Worm (Caenorhabditis elegans): Measurements from ENCODE around the gene lips-8.

The lips-8 gene

DNA sequence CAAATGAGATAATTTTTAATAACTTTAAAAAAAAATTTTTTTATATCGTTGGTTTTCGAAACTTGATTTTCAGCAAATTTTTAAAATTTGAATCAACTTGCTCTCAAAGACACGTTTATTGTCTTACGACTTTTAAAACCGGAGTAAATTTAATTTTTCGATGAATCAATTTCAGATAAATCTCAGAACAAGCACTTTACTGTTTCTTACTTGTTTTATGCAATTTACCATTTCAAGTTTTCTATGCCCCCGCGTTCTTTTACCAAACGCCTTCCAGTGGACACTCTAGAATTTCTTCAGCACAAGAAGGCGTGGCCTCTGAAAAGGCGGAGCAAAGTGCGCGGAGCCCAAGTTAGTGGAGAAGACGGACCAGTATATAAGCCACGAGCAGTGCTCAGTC is 17.2 kb upstream of the lips-8 start, which contains the start of gene flp-8:
flp-8 (plus strand) TSS at position 301 of the 400 bp plus-strand sequence.
- TF ChIP-seq tra-1 (GFP tag; IDR thresholded peaks at IDR 0.05) (no peak), vab-7 (GFP tag; IDR thresholded peaks at IDR 0.05) (no peak)

DNA sequence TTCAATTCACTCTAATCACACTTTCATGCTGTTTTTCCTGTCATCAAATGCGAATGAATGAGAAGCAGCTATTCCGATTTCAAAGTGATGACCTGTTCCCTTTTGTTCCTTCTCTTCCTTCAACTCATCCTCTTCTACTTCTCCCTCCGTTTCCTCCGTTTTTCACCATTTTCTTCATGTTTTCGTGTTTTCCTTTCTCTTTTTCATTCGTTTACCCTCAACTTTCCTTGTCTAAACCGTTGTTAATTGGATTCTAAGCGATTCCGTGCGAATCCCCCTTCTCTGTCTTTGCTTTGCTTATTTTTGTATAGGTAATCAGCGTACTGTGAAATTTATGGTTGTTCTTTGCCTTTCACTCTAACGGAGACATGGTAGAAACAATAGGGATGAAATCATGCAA is 12.4 kb upstream of the lips-8 start:
- TF ChIP-seq lin-15B (tag; optimal IDR thresholded peaks at IDR 0.05) (no peak), dve-1 (tag; optimal IDR thresholded peaks at IDR 0.05; ENCODE audit: insufficient read depth) (no peak), nhr-41 (GFP tag; IDR thresholded peaks at IDR 0.05) (no peak), duxl-1 (tag; optimal IDR thresholded peaks at IDR 0.05; ENCODE audit: poor library complexity) (no peak), aha-1 (tag) (peak; percentile 60), unc-62 (GFP tag; optimal IDR thresholded peaks at IDR 0.05 in 1 of 2) (peak in 1 of 2 experiments; percentile 13), unc-62 (tag; optimal IDR thresholded peaks at IDR 0.05) (no peak), dmd-6 (GFP tag; IDR thresholded peaks at IDR 0.05) (no peak), madf-9 (GFP tag; conservative IDR thresholded peaks at IDR 0.05) (no peak), nhr-10 (tag; optimal IDR thresholded peaks at IDR 0.05) (no peak), nhr-6 (tag; optimal IDR thresholded peaks at IDR 0.05) (no peak), ceh-82 (tag; optimal IDR thresholded peaks at IDR 0.05) (no peak)

DNA sequence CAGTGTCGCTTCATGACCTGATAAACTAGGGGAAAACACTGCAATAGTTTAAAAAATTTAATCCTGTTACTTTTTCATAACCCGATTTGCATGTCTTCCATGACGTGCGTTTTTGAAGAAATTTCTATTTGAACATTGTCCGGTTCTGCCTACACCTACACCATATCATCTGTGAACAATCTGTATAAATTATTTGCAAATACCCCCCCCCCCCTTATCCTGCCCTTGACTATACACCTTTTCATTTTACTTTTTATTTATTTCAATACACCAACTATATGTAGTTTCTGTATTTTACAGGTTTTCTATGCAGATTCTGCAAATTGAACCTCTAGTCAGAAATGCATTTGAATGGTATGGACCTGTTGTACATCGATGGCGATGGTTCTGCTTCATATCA is 10.1 kb upstream of the lips-8 start, which contains the start of gene daf-6:
daf-6 (plus strand) TSS at position 301 of the 400 bp plus-strand sequence.
- no peak for TF ChIP-seq saeg-2 (GFP tag; IDR thresholded peaks at IDR 0.05)
- TF ChIP-seq snpc-1.2 (GFP tag; IDR thresholded peaks at IDR 0.05), result no peak
- TF ChIP-seq nhr-6 (tag; optimal IDR thresholded peaks at IDR 0.05), result no peak
- no peak for TF ChIP-seq fos-1 (tag; optimal IDR thresholded peaks at IDR 0.05)
- no peak for TF ChIP-seq zip-2 (tag; optimal IDR thresholded peaks at IDR 0.05)
- TF ChIP-seq zfp-2 (tag; optimal IDR thresholded peaks at IDR 0.05), result no peak
- no peak for TF ChIP-seq ceh-32 (tag; optimal IDR thresholded peaks at IDR 0.05; ENCODE audit: poor library complexity)
- TF ChIP-seq nhr-111 (GFP tag; optimal IDR thresholded peaks at IDR 0.05), result no peak
- TF ChIP-seq ama-1 (optimal IDR thresholded peaks at IDR 0.05), result no peak
- no peak for TF ChIP-seq duxl-1 (tag; optimal IDR thresholded peaks at IDR 0.05; ENCODE audit: poor library complexity)
- TF ChIP-seq cey-2 (tag; optimal IDR thresholded peaks at IDR 0.05; ENCODE audit: borderline replicate concordance, insufficient read depth), result no peak
- no peak for TF ChIP-seq nhr-77 (tag; optimal IDR thresholded peaks at IDR 0.05)
- TF ChIP-seq R02D3.7 (tag; optimal IDR thresholded peaks at IDR 0.05), result no peak
- no peak for TF ChIP-seq Y5F2A.4 (GFP tag; optimal IDR thresholded peaks at IDR 0.05)
- TF ChIP-seq ceh-44 (GFP tag; IDR thresholded peaks at IDR 0.05), result no peak
- TF ChIP-seq gei-8 (GFP tag; optimal IDR thresholded peaks at IDR 0.05), result no peak
- no peak for TF ChIP-seq tra-1 (GFP tag; IDR thresholded peaks at IDR 0.05)
- no peak for TF ChIP-seq dmd-9 (GFP tag; IDR thresholded peaks at IDR 0.05)

DNA sequence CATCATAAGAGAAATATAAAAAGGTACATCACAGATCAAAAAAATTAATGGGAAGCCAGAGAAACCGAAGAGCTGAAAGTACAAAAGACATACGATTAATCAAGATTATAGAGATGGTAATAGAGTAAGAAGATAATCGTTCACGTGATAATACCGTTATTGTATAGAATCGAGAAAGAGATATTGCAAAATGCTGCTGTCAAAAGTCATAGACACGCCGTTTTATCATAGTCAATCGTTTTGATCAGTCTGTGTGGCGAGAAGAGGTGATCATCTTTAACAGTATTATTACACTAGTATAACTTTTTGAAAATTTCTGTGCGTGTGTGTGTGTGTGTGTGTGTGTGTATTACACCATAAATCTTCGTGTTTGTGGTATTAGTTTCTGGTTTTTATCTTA is 3.9 kb upstream of the lips-8 start:
- TF ChIP-seq aha-1 (tag) (peak; percentile 33), mxl-3 (GFP tag; optimal IDR thresholded peaks at IDR 0.05) (peak; percentile 23), mdl-1 (tag; optimal IDR thresholded peaks at IDR 0.05) (peak in 1 of 2 experiments; percentile 58), R02D3.7 (tag; optimal IDR thresholded peaks at IDR 0.05) (no peak), mep-1 (tag; optimal IDR thresholded peaks at IDR 0.05) (peak; percentile 35), snpc-1.2 (GFP tag; IDR thresholded peaks at IDR 0.05) (no peak), ceh-20 (GFP tag; IDR thresholded peaks at IDR 0.05) (0 out of 2 replicates have a peak, but pooled peaks have one; percentile 38), nhr-28 (tag; optimal IDR thresholded peaks at IDR 0.05) (peak; percentile 69), ztf-7 (tag; optimal IDR thresholded peaks at IDR 0.05) (no peak), lin-1 (GFP tag; IDR thresholded peaks at IDR 0.05) (no peak), hlh-30 (tag; optimal IDR thresholded peaks at IDR 0.05; ENCODE audit: insufficient read depth) (peak; percentile 31), tra-1 (GFP tag; IDR thresholded peaks at IDR 0.05) (peak; percentile 62; the same call in 1 of the 2 replicates), hlh-11 (tag; optimal IDR thresholded peaks at IDR 0.05) (peak; percentile 27), unc-62 (GFP tag; optimal IDR thresholded peaks at IDR 0.05 in 1 of 2) (peak in 1 of 2 experiments; percentile 97), unc-62 (tag; optimal IDR thresholded peaks at IDR 0.05) (no peak)

Data from whole organism, L4 larva.